2 fruit fly cellular contexts compared by ENCODE assay signal in genomic region chr3L:5823763-5824445, dm6.
TF ChIP-seq lines count a peak whose summit lies in the region.

No protein-coding gene starts in this region.

TF ChIP-seq in whole organism, embryonic, 481 proteins besides CTCF, POLR2A, EP300 and RAD21 (continued from another document and continues in another):
- TF ChIP-seq Mes4 (GFP tag; optimal IDR thresholded peaks at IDR 0.05; lab: Kevin White, UChicago) (peak; percentile 90), gcm2 (GFP tag; optimal IDR thresholded peaks at IDR 0.05; lab: Kevin White, UChicago) (peak; percentile 73), row (GFP tag; IDR thresholded peaks at IDR 0.05; lab: Robert Waterston, UW) (peak; percentile 36; the same call in 1 of the 3 replicates), CG31441 (GFP tag; IDR thresholded peaks at IDR 0.05; lab: Robert Waterston, UW) (peak; percentile 87), CG6683 (GFP tag; optimal IDR thresholded peaks at IDR 0.05; lab: Kevin White, UChicago) (peak; percentile 80), GATAe (GFP tag; conservative IDR thresholded peaks at IDR 0.05; lab: Robert Waterston, UW) (no peak), CG2875 (GFP tag; optimal IDR thresholded peaks at IDR 0.05; lab: Kevin White, UChicago) (peak; percentile 93), Ptx1 (GFP tag; IDR thresholded peaks at IDR 0.05; lab: Robert Waterston, UW) (peak; percentile 47; the same call in 1 of the 2 replicates), nerfin-1 (tag; optimal IDR thresholded peaks at IDR 0.05; lab: Kevin White, UChicago) (peak; percentile 84), br (optimal IDR thresholded peaks at IDR 0.05; lab: Kevin White, UChicago) (no peak), CG10462 (GFP tag; optimal IDR thresholded peaks at IDR 0.05; lab: Kevin White, UChicago) (peak; percentile 81), CG4854 (GFP tag; optimal IDR thresholded peaks at IDR 0.05; lab: Kevin White, UChicago) (peak; percentile 83), exex (tag; optimal IDR thresholded peaks at IDR 0.05; lab: Kevin White, UChicago) (peak; percentile 40), C15 (GFP tag; IDR thresholded peaks at IDR 0.05; lab: Robert Waterston, UW) (no peak), CG10654 (GFP tag; optimal IDR thresholded peaks at IDR 0.05; lab: Kevin White, UChicago) (peak; percentile 85), crc (GFP tag; optimal IDR thresholded peaks at IDR 0.05; lab: Kevin White, UChicago) (peak; percentile 63), lola (GFP tag; optimal IDR thresholded peaks at IDR 0.05; lab: Kevin White, UChicago) (peak in 1 of 3 experiments; percentile 82), shn (GFP tag; optimal IDR thresholded peaks at IDR 0.05; lab: Kevin White, UChicago) (peak; percentile 83), CG17186 (GFP tag; optimal IDR thresholded peaks at IDR 0.05; lab: Kevin White, UChicago) (peak; percentile 90), klu (GFP tag; IDR thresholded peaks at IDR 0.05; lab: Robert Waterston, UW) (no peak), ci (GFP tag; IDR thresholded peaks at IDR 0.05; lab: Robert Waterston, UW) (peak; percentile 90), peb (GFP tag; IDR thresholded peaks at IDR 0.05; lab: Robert Waterston, UW) (no peak), Poxn (GFP tag; IDR thresholded peaks at IDR 0.05; lab: Robert Waterston, UW) (no peak), org-1 (GFP tag; optimal IDR thresholded peaks at IDR 0.05; lab: Kevin White, UChicago) (peak; percentile 88), Spps (tag; optimal IDR thresholded peaks at IDR 0.05; lab: Kevin White, UChicago) (peak; percentile 88), esg (GFP tag; conservative IDR thresholded peaks at IDR 0.05; lab: Robert Waterston, UW) (no peak), Oli (tag; optimal IDR thresholded peaks at IDR 0.05; lab: Kevin White, UChicago) (peak; percentile 67), CG2116 (GFP tag; optimal IDR thresholded peaks at IDR 0.05; lab: Kevin White, UChicago) (peak; percentile 73), Mrtf (GFP tag; IDR thresholded peaks at IDR 0.05; lab: Robert Waterston, UW) (no peak), eyg (GFP tag; optimal IDR thresholded peaks at IDR 0.05; lab: Kevin White, UChicago) (peak; percentile 69), Camta (GFP tag; optimal IDR thresholded peaks at IDR 0.05; lab: Kevin White, UChicago) (peak; percentile 82), CG8281 (tag; optimal IDR thresholded peaks at IDR 0.05; lab: Kevin White, UChicago) (peak; percentile 68), bab2 (GFP tag; optimal IDR thresholded peaks at IDR 0.05; lab: Kevin White, UChicago) (peak; percentile 95), CG11085 (GFP tag; IDR thresholded peaks at IDR 0.05; lab: Robert Waterston, UW) (no peak), CG7745 (tag; optimal IDR thresholded peaks at IDR 0.05; lab: Kevin White, UChicago) (peak; percentile 75), trem (tag; optimal IDR thresholded peaks at IDR 0.05; lab: Kevin White, UChicago) (peak; percentile 72), Dbx (GFP tag; IDR thresholded peaks at IDR 0.05; lab: Robert Waterston, UW) (no peak), pfk (GFP tag; optimal IDR thresholded peaks at IDR 0.05; lab: Kevin White, UChicago) (peak; percentile 42), CG31365 (tag; optimal IDR thresholded peaks at IDR 0.05; lab: Kevin White, UChicago) (peak; percentile 83), TFAM (GFP tag; optimal IDR thresholded peaks at IDR 0.05; lab: Kevin White, UChicago) (peak; percentile 83), D (optimal IDR thresholded peaks at IDR 0.05; lab: Kevin White, UChicago) (no peak), D (GFP tag; optimal IDR thresholded peaks at IDR 0.05; lab: Kevin White, UChicago) (peak; percentile 92), HmgD (GFP tag; optimal IDR thresholded peaks at IDR 0.05; lab: Kevin White, UChicago) (peak; percentile 55), CG2199 (GFP tag; IDR thresholded peaks at IDR 0.05; lab: Robert Waterston, UW) (no peak), CG9797 (GFP tag; optimal IDR thresholded peaks at IDR 0.05; lab: Kevin White, UChicago) (peak; percentile 48), p53 (GFP tag; optimal IDR thresholded peaks at IDR 0.05; lab: Kevin White, UChicago) (peak; percentile 81), dmrt11E (tag; optimal IDR thresholded peaks at IDR 0.05; lab: Kevin White, UChicago) (peak; percentile 89), wdn (GFP tag; IDR thresholded peaks at IDR 0.05; lab: Robert Waterston, UW) (no peak), CG9727 (GFP tag; optimal IDR thresholded peaks at IDR 0.05; lab: Kevin White, UChicago) (peak; percentile 93), ara (GFP tag; IDR thresholded peaks at IDR 0.05; lab: Robert Waterston, UW) (peak; percentile 88), pb (GFP tag; optimal IDR thresholded peaks at IDR 0.05; lab: Kevin White, UChicago) (peak; percentile 73), CG12155 (GFP tag; optimal IDR thresholded peaks at IDR 0.05; lab: Kevin White, UChicago) (no peak), gt (GFP tag; IDR thresholded peaks at IDR 0.05; lab: Robert Waterston, UW) (no peak), CG32532 (GFP tag; IDR thresholded peaks at IDR 0.05; lab: Robert Waterston, UW) (0 out of 2 replicates have a peak, but pooled peaks have one; percentile 26), ase (GFP tag; IDR thresholded peaks at IDR 0.05; lab: Robert Waterston, UW) (peak; percentile 50; the same call in 1 of the 3 replicates), pita (GFP tag; optimal IDR thresholded peaks at IDR 0.05; lab: Kevin White, UChicago) (no peak), mirr (GFP tag; optimal IDR thresholded peaks at IDR 0.05; lab: Kevin White, UChicago) (peak; percentile 55), cg (GFP tag; optimal IDR thresholded peaks at IDR 0.05; lab: Kevin White, UChicago) (no peak), Dad (GFP tag; optimal IDR thresholded peaks at IDR 0.05; lab: Kevin White, UChicago) (peak; percentile 79), Doc2 (GFP tag; IDR thresholded peaks at IDR 0.05; lab: Robert Waterston, UW) (no peak), usp (GFP tag; optimal IDR thresholded peaks at IDR 0.05; lab: Kevin White, UChicago) (no peak), CG15269 (tag; optimal IDR thresholded peaks at IDR 0.05; lab: Kevin White, UChicago) (peak; percentile 59), Hmx (GFP tag; optimal IDR thresholded peaks at IDR 0.05; lab: Kevin White, UChicago) (no peak), CG15011 (GFP tag; optimal IDR thresholded peaks at IDR 0.05; lab: Kevin White, UChicago) (peak; percentile 78), CG10274 (GFP tag; optimal IDR thresholded peaks at IDR 0.05; lab: Kevin White, UChicago) (peak; percentile 45), Sox102F (GFP tag; optimal IDR thresholded peaks at IDR 0.05; lab: Kevin White, UChicago) (peak; percentile 80), fd102C (GFP tag; optimal IDR thresholded peaks at IDR 0.05; lab: Kevin White, UChicago) (peak; percentile 96)

TF ChIP-seq in whole organism, prepupa, 60 proteins besides CTCF, POLR2A, EP300 and RAD21 (continued from another document):
- TF ChIP-seq CG7368 (GFP tag; optimal IDR thresholded peaks at IDR 0.05; lab: Kevin White, UChicago) (peak; percentile 1), CG10669 (GFP tag; optimal IDR thresholded peaks at IDR 0.05; lab: Kevin White, UChicago) (peak; percentile 7), acj6 (GFP tag; optimal IDR thresholded peaks at IDR 0.05; lab: Kevin White, UChicago) (peak; percentile 2), CG34406 (GFP tag; optimal IDR thresholded peaks at IDR 0.05; lab: Kevin White, UChicago) (peak; percentile 21), Sox15 (GFP tag; optimal IDR thresholded peaks at IDR 0.05; lab: Kevin White, UChicago) (no peak), dac (GFP tag; optimal IDR thresholded peaks at IDR 0.05; lab: Kevin White, UChicago) (no peak)
